Worm (Caenorhabditis elegans) whole organism, L2 larva: ENCODE measurements around the gene C25E10.7.

Experiments used
- C34F6.9 ChIP-seq: fragments of 150-350 bp; optimal IDR thresholded peaks from 2 replicates; lab custom pipeline; 2014; ENCODE audit warnings: missing biosample characterization, missing genetic modification characterization
- F13H6.1 ChIP-seq: sonication (generic microtip); optimal IDR thresholded peaks from 2 replicates; lab custom pipeline; 2016; ENCODE audit warnings: missing genetic modification characterization, missing compliant biosample characterization
- R02D3.7 ChIP-seq: fragments of 150-350 bp; optimal IDR thresholded peaks from 2 replicates; lab custom pipeline; 2014; ENCODE audit warnings: missing biosample characterization, missing genetic modification characterization
- ZK546.5 ChIP-seq: sonication (generic microtip); optimal IDR thresholded peaks from 2 replicates; lab custom pipeline; 2017; ENCODE audit warnings: missing biosample characterization, missing genetic modification characterization
- alr-1 ChIP-seq: fragments of 150-350 bp; optimal IDR thresholded peaks from 2 replicates; lab custom pipeline; 2014; ENCODE audit warnings: missing biosample characterization, missing genetic modification characterization
- aly-2 ChIP-seq: fragments of 150-350 bp; optimal IDR thresholded peaks from 2 replicates; lab custom pipeline; 2014; ENCODE audit warnings: missing biosample characterization, missing genetic modification characterization
- ama-1 ChIP-seq: fragments of 150-350 bp; optimal IDR thresholded peaks from 2 replicates; lab custom pipeline; 2018; ENCODE audit warnings: inconsistent platforms
- blmp-1 ChIP-seq: sonication (generic microtip); optimal IDR thresholded peaks from 2 replicates; lab custom pipeline; 2017; ENCODE audit warnings: missing genetic modification characterization, mild to moderate bottlenecking, missing compliant biosample characterization, antibody characterized with exemption, moderate library complexity; ENCODE audit not compliant: insufficient read depth
- ceh-16 ChIP-seq: fragments of 150-350 bp; optimal IDR thresholded peaks from 2 replicates; lab custom pipeline; 2014; ENCODE audit warnings: missing biosample characterization, missing genetic modification characterization
- ceh-82 ChIP-seq: fragments of 150-350 bp; optimal IDR thresholded peaks from 2 replicates; lab custom pipeline; 2014; ENCODE audit warnings: missing biosample characterization, missing genetic modification characterization
- crh-2 ChIP-seq: sonication (generic microtip); optimal IDR thresholded peaks from 2 replicates; lab custom pipeline; 2017; ENCODE audit warnings: missing biosample characterization, missing genetic modification characterization
- dmd-4 ChIP-seq: sonication (generic microtip); optimal IDR thresholded peaks from 2 replicates; lab custom pipeline; 2017; ENCODE audit warnings: missing biosample characterization, missing genetic modification characterization
- egl-27 ChIP-seq: sonication (generic microtip); optimal IDR thresholded peaks from 3 replicates; lab custom pipeline; 2017; ENCODE audit warnings: missing biosample characterization, missing genetic modification reagents, missing genetic modification characterization
- elt-1 ChIP-seq: fragments of 150-350 bp; optimal IDR thresholded peaks from 2 replicates; lab custom pipeline; 2014; ENCODE audit warnings: missing biosample characterization, missing genetic modification characterization
- elt-3 ChIP-seq: sonication (generic microtip); optimal IDR thresholded peaks from 2 replicates; lab custom pipeline; 2017; ENCODE audit warnings: missing biosample characterization, missing genetic modification characterization
- fos-1 ChIP-seq: fragments of 150-350 bp; optimal IDR thresholded peaks from 2 replicates; lab custom pipeline; 2014; ENCODE audit warnings: missing biosample characterization, missing genetic modification characterization
- gmeb-1 ChIP-seq: fragments of 150-350 bp; optimal IDR thresholded peaks from 2 replicates; lab custom pipeline; 2014; ENCODE audit warnings: missing biosample characterization, missing genetic modification characterization
- lin-11 ChIP-seq: fragments of 150-350 bp; sonication (generic microtip); optimal IDR thresholded peaks from 2 replicates; lab custom pipeline; 2014; ENCODE audit warnings: missing biosample characterization, missing genetic modification characterization, inconsistent platforms, mixed read lengths
- lin-13 ChIP-seq: fragments of 150-350 bp; optimal IDR thresholded peaks from 2 replicates; lab custom pipeline; 2014; ENCODE audit warnings: missing biosample characterization, missing genetic modification reagents, missing genetic modification characterization
- lin-39 ChIP-seq: fragments of 150-350 bp; optimal IDR thresholded peaks from 2 replicates; lab custom pipeline; 2014; ENCODE audit warnings: missing biosample characterization, missing genetic modification reagents, missing genetic modification characterization
- lsy-2 ChIP-seq, 2 experiments: fragments of 150-350 bp in 1 of 2; sonication (generic microtip) in 1 of 2; optimal IDR thresholded peaks; 2 replicates each; lab custom pipeline; 2014 to 2017; ENCODE audit warnings: missing biosample characterization in 2 of 2, missing genetic modification characterization in 2 of 2
- mab-5 ChIP-seq: fragments of 150-350 bp; optimal IDR thresholded peaks from 2 replicates; lab custom pipeline; 2014; ENCODE audit warnings: missing biosample characterization, missing genetic modification characterization
- mbf-1 ChIP-seq: sonication (generic microtip); optimal IDR thresholded peaks from 2 replicates; lab custom pipeline; 2017; ENCODE audit warnings: missing biosample characterization, missing genetic modification characterization
- mdl-1 ChIP-seq, 2 experiments: fragments of 150-350 bp in 1 of 2; sonication (generic microtip) in 1 of 2; optimal IDR thresholded peaks; 2 replicates each; lab custom pipeline; 2017; ENCODE audit warnings: missing biosample characterization in 2 of 2, missing genetic modification characterization in 2 of 2
- nhr-11 ChIP-seq: fragments of 150-350 bp; optimal IDR thresholded peaks from 2 replicates; lab custom pipeline; 2014; ENCODE audit warnings: missing biosample characterization, missing genetic modification characterization
- nhr-12 ChIP-seq: fragments of 150-350 bp; optimal IDR thresholded peaks from 2 replicates; lab custom pipeline; 2014; ENCODE audit warnings: missing biosample characterization, missing genetic modification characterization
- nhr-21 ChIP-seq: fragments of 150-350 bp; optimal IDR thresholded peaks from 2 replicates; lab custom pipeline; 2014; ENCODE audit warnings: missing biosample characterization, missing genetic modification characterization
- nhr-23 ChIP-seq: fragments of 150-350 bp; optimal IDR thresholded peaks from 2 replicates; lab custom pipeline; 2014; ENCODE audit warnings: missing biosample characterization, missing genetic modification reagents, missing genetic modification characterization
- nhr-6 ChIP-seq: fragments of 150-350 bp; optimal IDR thresholded peaks from 2 replicates; lab custom pipeline; 2014; ENCODE audit warnings: missing biosample characterization, missing genetic modification characterization
- nhr-77 ChIP-seq: fragments of 150-350 bp; optimal IDR thresholded peaks from 2 replicates; lab custom pipeline; 2014; ENCODE audit warnings: missing biosample characterization, missing genetic modification characterization
- peb-1 ChIP-seq: fragments of 150-350 bp; optimal IDR thresholded peaks from 2 replicates; lab custom pipeline; 2014; ENCODE audit warnings: missing biosample characterization, missing genetic modification characterization
- sem-4 ChIP-seq: fragments of 150-350 bp; optimal IDR thresholded peaks from 2 replicates; lab custom pipeline; 2014; ENCODE audit warnings: missing biosample characterization, missing genetic modification reagents, missing genetic modification characterization
- skn-1 ChIP-seq: sonication (generic microtip); optimal IDR thresholded peaks from 2 replicates; lab custom pipeline; 2017; ENCODE audit warnings: missing biosample characterization, missing genetic modification characterization
- sma-3 ChIP-seq: sonication (generic microtip); optimal IDR thresholded peaks from 2 replicates; lab custom pipeline; 2016; ENCODE audit warnings: missing genetic modification reagents, missing genetic modification characterization, missing compliant biosample characterization
- snpc-4 ChIP-seq: fragments of 150-350 bp; optimal IDR thresholded peaks from 2 replicates; lab custom pipeline; 2014; ENCODE audit warnings: missing biosample characterization, missing genetic modification characterization
- unc-39 ChIP-seq: fragments of 150-350 bp; optimal IDR thresholded peaks from 2 replicates; lab custom pipeline; 2014; ENCODE audit warnings: missing biosample characterization, missing genetic modification characterization
- ztf-1 ChIP-seq: fragments of 200-800 bp; sonication (Bioruptor generic); conservative IDR thresholded peaks from 2 replicates; pipeline ENCODE4 v1.3.6; 2022; ENCODE audit warnings: missing genetic modification characterization, missing compliant biosample characterization
- ztf-11 ChIP-seq: sonication (generic microtip); optimal IDR thresholded peaks from 2 replicates; lab custom pipeline; 2017; ENCODE audit warnings: missing biosample characterization, missing genetic modification characterization
- ztf-4 ChIP-seq: fragments of 150-350 bp; optimal IDR thresholded peaks from 2 replicates; lab custom pipeline; 2014; ENCODE audit warnings: missing biosample characterization, missing genetic modification characterization

C25E10.7 gene

ce11 chrV:9047555-9048049 lies 3.4 kb downstream of the C25E10.7 start, which contains the start of gene C25E10.17:
C25E10.17 (minus strand) TSS chrV:9047605.
- TF ChIP-seq nhr-21 (peak; percentile 26), lin-11 (no peak)

ce11 chrV:9044871-9045270 lies 6.1 kb downstream of the C25E10.7 start, which contains the start of gene nhr-30:
nhr-30 (plus strand) TSS chrV:9045171.
- TF ChIP-seq unc-39 (tag; lab: Kevin White, UChicago) (no peak), nhr-12 (no peak), lsy-2 (tag; optimal IDR thresholded peaks at IDR 0.05; lab: Kevin White, UChicago) (no peak), ztf-1 (GFP tag; lab: Robert Waterston, UW) (no peak), nhr-21 (no peak), snpc-4 (tag; lab: Kevin White, UChicago) (no peak), ZK546.5 (tag; lab: Kevin White, UChicago) (no peak), R02D3.7 (no peak), elt-3 (tag; lab: Kevin White, UChicago) (no peak), C34F6.9 (tag; lab: Kevin White, UChicago) (no peak), lin-13 (GFP tag; lab: Kevin White, UChicago) (no peak), dmd-4 (tag; lab: Kevin White, UChicago) (no peak), crh-2 (tag; lab: Kevin White, UChicago) (no peak), elt-1 (no peak), mbf-1 (no peak)

- TF ChIP-seq ztf-4 (tag; lab: Kevin White, UChicago): no peak
- TF ChIP-seq crh-2 (tag; lab: Kevin White, UChicago): no peak
- TF ChIP-seq ZK546.5 (tag; lab: Kevin White, UChicago): no peak
- TF ChIP-seq skn-1: no peak
- TF ChIP-seq ztf-11 (tag; lab: Kevin White, UChicago): no peak
- TF ChIP-seq alr-1 (tag; lab: Kevin White, UChicago): no peak
- TF ChIP-seq nhr-11 (tag; lab: Kevin White, UChicago): no peak
- no peak for TF ChIP-seq sma-3 (GFP tag; lab: Kevin White, UChicago)
- TF ChIP-seq ama-1 (lab: Kevin White, UChicago): no peak
- TF ChIP-seq mdl-1 (tag; optimal IDR thresholded peaks at IDR 0.05; lab: Kevin White, UChicago): no peak
- no peak for TF ChIP-seq gmeb-1 (tag; lab: Kevin White, UChicago)
- no peak for TF ChIP-seq aly-2 (tag; lab: Kevin White, UChicago)
- TF ChIP-seq sem-4 (tag; lab: Kevin White, UChicago): no peak
These were observed 10.0 kb downstream of the C25E10.7 start, which contains the start of gene cyp-33B1 for ce11 chrV:9041030-9041429. cyp-33B1 (plus strand) TSS chrV:9041330.

ce11 chrV:9035685-9036084 lies 15.3 kb downstream of the C25E10.7 start, which contains the start of gene srsx-34:
srsx-34 (plus strand) TSS chrV:9035985.
- TF ChIP-seq F13H6.1 (tag; lab: Kevin White, UChicago) (no peak), fos-1 (tag; lab: Kevin White, UChicago) (no peak), alr-1 (tag; lab: Kevin White, UChicago) (no peak), nhr-77 (tag; lab: Kevin White, UChicago) (no peak), nhr-12 (no peak)

- TF ChIP-seq ceh-82: no peak
- TF ChIP-seq ceh-16 (tag; lab: Kevin White, UChicago): no peak
- no peak for TF ChIP-seq mab-5 (tag; lab: Kevin White, UChicago)
- no peak for TF ChIP-seq nhr-6
- TF ChIP-seq elt-1: no peak
- no peak for TF ChIP-seq ZK546.5 (tag; lab: Kevin White, UChicago)
- no peak for TF ChIP-seq blmp-1 (tag; lab: Kevin White, UChicago)
- TF ChIP-seq peb-1 (tag; lab: Kevin White, UChicago): no peak
- TF ChIP-seq mdl-1 (tag; optimal IDR thresholded peaks at IDR 0.05; lab: Kevin White, UChicago): no peak
- TF ChIP-seq lin-39 (tag; lab: Kevin White, UChicago): no peak
- TF ChIP-seq crh-2 (tag; lab: Kevin White, UChicago): no peak
- TF ChIP-seq nhr-23 (tag; lab: Kevin White, UChicago): no peak
- no peak for TF ChIP-seq nhr-12
- TF ChIP-seq egl-27 (tag; lab: Kevin White, UChicago): no peak
- TF ChIP-seq lsy-2 (tag; optimal IDR thresholded peaks at IDR 0.05; lab: Kevin White, UChicago): no peak
- TF ChIP-seq ztf-4 (tag; lab: Kevin White, UChicago): no peak
- no peak for TF ChIP-seq skn-1
- TF ChIP-seq nhr-21: no peak
- no peak for TF ChIP-seq aly-2 (tag; lab: Kevin White, UChicago)
- no peak for TF ChIP-seq lin-13 (GFP tag; lab: Kevin White, UChicago)
These were observed 17.7 kb downstream of the C25E10.7 start, which contains the start of gene C25E10.4 for ce11 chrV:9033267-9033666. C25E10.4 (plus strand) TSS chrV:9033567.
